Worm (Caenorhabditis elegans) whole organism, young adult: ENCODE data around the gene scl-7.
A peak's percentile ranks its signal among the peaks of the same experiment; 100 is the strongest.

Experiments
- B0336.3 ChIP-seq: fragments of 200-800 bp; sonication (Bioruptor generic); IDR thresholded peaks from 2 replicates; pipeline ENCODE4 v1.3.6; 2022; ENCODE audit warnings: missing genetic modification characterization, missing compliant biosample characterization
- C06A6.2 ChIP-seq: fragments of 200-800 bp; sonication (Bioruptor generic); conservative IDR thresholded peaks from 2 replicates; pipeline ENCODE4 v1.3.6; 2022; ENCODE audit warnings: missing genetic modification characterization, missing compliant biosample characterization
- D2030.7 ChIP-seq: fragments of 200-800 bp; sonication (Bioruptor generic); IDR thresholded peaks from 2 replicates; pipeline ENCODE4 v1.3.6; 2022; ENCODE audit warnings: missing genetic modification reagents, missing genetic modification characterization, missing compliant biosample characterization
- F22D6.2 ChIP-seq: sonication (generic microtip); optimal IDR thresholded peaks from 2 replicates; lab custom pipeline; 2016; ENCODE audit warnings: mild to moderate bottlenecking, missing genetic modification characterization, missing compliant biosample characterization
- F23B12.7 ChIP-seq: sonication (generic microtip); optimal IDR thresholded peaks from 2 replicates; lab custom pipeline; 2017; ENCODE audit warnings: missing genetic modification characterization, mild to moderate bottlenecking, missing compliant biosample characterization, antibody characterized with exemption, moderate library complexity; ENCODE audit not compliant: insufficient read depth
- F39B2.1 ChIP-seq: fragments of 200-800 bp; sonication (Bioruptor generic); IDR thresholded peaks from 2 replicates; pipeline ENCODE4 v1.3.6; 2022; ENCODE audit warnings: missing genetic modification reagents, missing genetic modification characterization, missing compliant biosample characterization
- F49E8.2 ChIP-seq: sonication (generic microtip); optimal IDR thresholded peaks from 3 replicates; lab custom pipeline; 2017; ENCODE audit warnings: missing genetic modification characterization, mild to moderate bottlenecking, missing compliant biosample characterization, antibody characterized with exemption, moderate library complexity; ENCODE audit not compliant: insufficient read depth
- F57A8.1 ChIP-seq: fragments of 200-800 bp; sonication (Bioruptor generic); optimal IDR thresholded peaks from 2 replicates; lab custom pipeline; 2018; ENCODE audit warnings: mild to moderate bottlenecking, missing genetic modification characterization, moderate library complexity, missing compliant biosample characterization
- K11D2.4 ChIP-seq: fragments of 200-800 bp; sonication (Bioruptor generic); IDR thresholded peaks from 2 replicates; pipeline ENCODE4 v1.3.6; 2022; ENCODE audit warnings: missing genetic modification reagents, missing genetic modification characterization, missing compliant biosample characterization
- Y53G8AR.9 ChIP-seq: fragments of 200-800 bp; sonication (Bioruptor generic); conservative IDR thresholded peaks from 2 replicates; pipeline ENCODE4 v1.3.6; 2022; ENCODE audit warnings: missing genetic modification reagents, missing genetic modification characterization, missing compliant biosample characterization
- ZK185.1 ChIP-seq: sonication (generic microtip); optimal IDR thresholded peaks from 2 replicates; lab custom pipeline; 2016; ENCODE audit warnings: mild to moderate bottlenecking, missing genetic modification characterization, missing compliant biosample characterization; ENCODE audit not compliant: poor library complexity, severe bottlenecking
- aptf-3 ChIP-seq: fragments of 200-800 bp; sonication (Bioruptor generic); IDR thresholded peaks from 2 replicates; pipeline ENCODE4 v1.3.6; 2022; ENCODE audit warnings: missing genetic modification characterization, missing compliant biosample characterization
- attf-3 ChIP-seq: fragments of 200-800 bp; sonication (Bioruptor generic); conservative IDR thresholded peaks from 2 replicates; pipeline ENCODE4 v1.3.6; 2022; ENCODE audit warnings: missing genetic modification reagents, missing genetic modification characterization, missing compliant biosample characterization
- attf-5 ChIP-seq: fragments of 200-800 bp; sonication (Bioruptor generic); optimal IDR thresholded peaks from 2 replicates; lab custom pipeline; 2018; ENCODE audit warnings: mild to moderate bottlenecking, missing genetic modification characterization, missing compliant biosample characterization
- bed-1 ChIP-seq: fragments of 200-800 bp; sonication (Bioruptor generic); IDR thresholded peaks from 2 replicates; pipeline ENCODE4 v1.3.6; 2022; ENCODE audit warnings: missing genetic modification reagents, missing genetic modification characterization, missing compliant biosample characterization
- cebp-2 ChIP-seq: fragments of 200-800 bp; sonication (Bioruptor generic); IDR thresholded peaks from 2 replicates; pipeline ENCODE4 v1.3.6; 2022; ENCODE audit warnings: missing genetic modification characterization, missing compliant biosample characterization
- ceh-27 ChIP-seq: fragments of 200-800 bp; sonication (Bioruptor generic); optimal IDR thresholded peaks from 2 replicates; lab custom pipeline; 2018; ENCODE audit warnings: mild to moderate bottlenecking, missing genetic modification characterization, moderate library complexity, missing compliant biosample characterization
- ceh-40 ChIP-seq: fragments of 200-800 bp; sonication (Bioruptor generic); IDR thresholded peaks from 2 replicates; pipeline ENCODE4 v1.3.6; 2022; ENCODE audit warnings: missing genetic modification characterization, missing compliant biosample characterization
- ceh-91 ChIP-seq: fragments of 200-800 bp; sonication (Bioruptor generic); IDR thresholded peaks from 2 replicates; pipeline ENCODE4 v1.3.6; 2022; ENCODE audit warnings: missing genetic modification reagents, missing genetic modification characterization, missing compliant biosample characterization
- dox-1 ChIP-seq: fragments of 200-800 bp; sonication (Bioruptor generic); IDR thresholded peaks from 2 replicates; pipeline ENCODE4 v1.3.6; 2022; ENCODE audit warnings: missing genetic modification reagents, missing genetic modification characterization, missing compliant biosample characterization
- dpff-1 ChIP-seq: sonication (generic microtip); optimal IDR thresholded peaks from 2 replicates; lab custom pipeline; 2017; ENCODE audit warnings: mild to moderate bottlenecking, missing genetic modification characterization, missing compliant biosample characterization
- dpl-1 ChIP-seq: fragments of 150-350 bp; optimal IDR thresholded peaks from 2 replicates; lab custom pipeline; 2014; ENCODE audit warnings: missing biosample characterization, missing genetic modification reagents, missing genetic modification characterization
- efl-1 ChIP-seq: fragments of 150-350 bp; optimal IDR thresholded peaks from 2 replicates; lab custom pipeline; 2014; ENCODE audit warnings: missing biosample characterization, missing genetic modification reagents, missing genetic modification characterization
- egrh-3 ChIP-seq: fragments of 200-800 bp; sonication (Bioruptor generic); IDR thresholded peaks from 2 replicates; pipeline ENCODE4 v1.3.6; 2022; ENCODE audit warnings: missing genetic modification reagents, missing genetic modification characterization, missing compliant biosample characterization
- ets-4 ChIP-seq: fragments of 200-800 bp; sonication (Bioruptor generic); optimal IDR thresholded peaks from 2 replicates; lab custom pipeline; 2018; ENCODE audit warnings: mild to moderate bottlenecking, missing genetic modification characterization, missing compliant biosample characterization
- fkh-3 ChIP-seq: sonication (generic microtip); optimal IDR thresholded peaks from 2 replicates; lab custom pipeline; 2016; ENCODE audit warnings: mild to moderate bottlenecking, missing genetic modification characterization, missing compliant biosample characterization
- lag-1 ChIP-seq: fragments of 200-800 bp; sonication (Bioruptor generic); IDR thresholded peaks from 2 replicates; pipeline ENCODE4 v1.3.6; 2022; ENCODE audit warnings: missing genetic modification reagents, missing genetic modification characterization, missing compliant biosample characterization
- lin-26 ChIP-seq: fragments of 200-800 bp; sonication (Bioruptor generic); IDR thresholded peaks from 2 replicates; pipeline ENCODE4 v1.3.6; 2022; ENCODE audit warnings: missing genetic modification reagents, missing genetic modification characterization, missing compliant biosample characterization
- lin-54 ChIP-seq: fragments of 200-800 bp; sonication (Bioruptor generic); optimal IDR thresholded peaks from 2 replicates; lab custom pipeline; 2018; ENCODE audit warnings: mild to moderate bottlenecking, missing genetic modification characterization, missing compliant biosample characterization
- lir-1 ChIP-seq: fragments of 200-800 bp; sonication (Bioruptor generic); conservative IDR thresholded peaks from 2 replicates; pipeline ENCODE4 v1.3.6; 2022; ENCODE audit warnings: missing genetic modification reagents, missing genetic modification characterization, missing compliant biosample characterization
- lsl-1 ChIP-seq: fragments of 200-800 bp; sonication (Bioruptor generic); optimal IDR thresholded peaks from 2 replicates; lab custom pipeline; 2018; ENCODE audit warnings: mild to moderate bottlenecking, missing genetic modification characterization, moderate library complexity, missing compliant biosample characterization
- madf-3 ChIP-seq: fragments of 200-800 bp; sonication (Bioruptor generic); IDR thresholded peaks from 2 replicates; pipeline ENCODE4 v1.3.6; 2022; ENCODE audit warnings: missing genetic modification reagents, missing genetic modification characterization, missing compliant biosample characterization
- madf-8 ChIP-seq: fragments of 200-800 bp; sonication (Bioruptor generic); conservative IDR thresholded peaks from 2 replicates; pipeline ENCODE4 v1.3.6; 2022; ENCODE audit warnings: missing genetic modification reagents, missing genetic modification characterization, missing compliant biosample characterization
- mcd-1 ChIP-seq: fragments of 200-800 bp; sonication (Bioruptor generic); IDR thresholded peaks from 2 replicates; pipeline ENCODE4 v1.3.6; 2022; ENCODE audit warnings: missing genetic modification reagents, missing genetic modification characterization, missing compliant biosample characterization
- mxl-1 ChIP-seq: sonication (generic microtip); optimal IDR thresholded peaks from 2 replicates; lab custom pipeline; 2016; ENCODE audit warnings: missing genetic modification characterization, missing compliant biosample characterization
- pbrm-1 ChIP-seq: fragments of 200-800 bp; sonication (Bioruptor generic); IDR thresholded peaks from 2 replicates; pipeline ENCODE4 v1.3.6; 2022; ENCODE audit warnings: missing genetic modification reagents, missing genetic modification characterization, missing compliant biosample characterization
- rcor-1 ChIP-seq: fragments of 200-800 bp; sonication (Bioruptor generic); IDR thresholded peaks from 2 replicates; pipeline ENCODE4 v1.3.6; 2022; ENCODE audit warnings: missing genetic modification reagents, missing genetic modification characterization, missing compliant biosample characterization
- snpc-1.1 ChIP-seq: sonication (generic microtip); optimal IDR thresholded peaks from 2 replicates; lab custom pipeline; 2017; ENCODE audit warnings: missing genetic modification characterization, mild to moderate bottlenecking, missing compliant biosample characterization, antibody characterized with exemption, moderate library complexity, missing genotype, missing genetic modification reagents; ENCODE audit not compliant: insufficient read depth
- snpc-3.4 ChIP-seq: sonication (generic microtip); optimal IDR thresholded peaks from 2 replicates; lab custom pipeline; 2017; ENCODE audit warnings: missing genetic modification characterization, mild to moderate bottlenecking, missing compliant biosample characterization, antibody characterized with exemption, moderate library complexity, missing genotype, missing genetic modification reagents
- snpc-4 ChIP-seq, 5 experiments: fragments of 150-350 bp in 1 of 5; sonication (generic microtip) in 4 of 5; optimal IDR thresholded peaks; 2 replicates each; lab custom pipeline; 2014 to 2018; ENCODE audit warnings: missing genetic modification characterization in 5 of 5, missing biosample characterization in 3 of 5, antibody characterized with exemption in 2 of 5, mild to moderate bottlenecking in 2 of 5, missing compliant biosample characterization in 2 of 5, missing genotype in 2 of 5, moderate library complexity in 2 of 5, missing genetic modification reagents in 1 of 5
- tbp1 ChIP-seq: fragments of 200-800 bp; sonication (Bioruptor generic); optimal IDR thresholded peaks from 2 replicates; lab custom pipeline; 2018; ENCODE audit warnings: mild to moderate bottlenecking, missing genetic modification characterization, missing compliant biosample characterization
- tbx-9 ChIP-seq: sonication (generic microtip); optimal IDR thresholded peaks from 2 replicates; lab custom pipeline; 2016; ENCODE audit warnings: borderline replicate concordance, missing genetic modification characterization, inconsistent platforms, missing compliant biosample characterization
- unc-62 ChIP-seq: fragments of 150-350 bp; optimal IDR thresholded peaks from 2 replicates; lab custom pipeline; 2014; ENCODE audit warnings: missing biosample characterization, missing genetic modification reagents, missing genetic modification characterization
- zim-3 ChIP-seq: sonication (generic microtip); optimal IDR thresholded peaks from 2 replicates; lab custom pipeline; 2017; ENCODE audit warnings: mild to moderate bottlenecking, missing genetic modification characterization, moderate library complexity, missing compliant biosample characterization
- ztf-28 ChIP-seq: fragments of 200-800 bp; sonication (Bioruptor generic); IDR thresholded peaks from 2 replicates; pipeline ENCODE4 v1.3.6; 2022; ENCODE audit warnings: missing genetic modification reagents, missing genetic modification characterization, missing compliant biosample characterization
- ztf-3 ChIP-seq: fragments of 200-800 bp; sonication (Bioruptor generic); optimal IDR thresholded peaks from 2 replicates; lab custom pipeline; 2018; ENCODE audit warnings: mild to moderate bottlenecking, missing genetic modification characterization, missing compliant biosample characterization
- ztf-6 ChIP-seq: fragments of 200-800 bp; sonication (Bioruptor generic); IDR thresholded peaks from 2 replicates; pipeline ENCODE4 v1.3.6; 2022; ENCODE audit warnings: missing genetic modification reagents, missing genetic modification characterization, missing compliant biosample characterization

The scl-7 gene

ce11 chrIV:13093677-13094076 lies 23.4 kb downstream of the scl-7 start, which contains the start of the genes prcc-1 and C39E9.12 (continued):
- no peak for TF ChIP-seq F57A8.1
- TF ChIP-seq efl-1 (GFP tag; lab: Kevin White, UChicago), result peak; percentile 98
- no peak for TF ChIP-seq egrh-3 (GFP tag; lab: Robert Waterston, UW)
- TF ChIP-seq ztf-6, result no peak
- no peak for TF ChIP-seq lir-1 (GFP tag; lab: Robert Waterston, UW)
- TF ChIP-seq K11D2.4, result no peak
- TF ChIP-seq ceh-40, result no peak
- TF ChIP-seq dpl-1 (GFP tag; lab: Kevin White, UChicago), result peak; percentile 91
- TF ChIP-seq tbx-9 (tag; lab: Kevin White, UChicago), result no peak
- TF ChIP-seq ztf-28 (GFP tag; lab: Robert Waterston, UW), result no peak
- TF ChIP-seq lin-26 (GFP tag; lab: Robert Waterston, UW), result no peak
- TF ChIP-seq snpc-1.1, result peak; percentile 58
- TF ChIP-seq ets-4, result no peak
- peak; percentile 12 for TF ChIP-seq ceh-27
- 0 out of 2 replicates have a peak, but pooled peaks have one; percentile 21 for TF ChIP-seq B0336.3 (GFP tag; lab: Robert Waterston, UW)
- peak; percentile 72 for TF ChIP-seq madf-3 (GFP tag; lab: Robert Waterston, UW)
- TF ChIP-seq aptf-3 (GFP tag; lab: Robert Waterston, UW), result no peak
- peak; percentile 89 for TF ChIP-seq D2030.7
- TF ChIP-seq snpc-3.4 (tag; lab: Kevin White, UChicago), result peak; percentile 82
- TF ChIP-seq ztf-3 (GFP tag; lab: Kevin White, UChicago), result no peak
- TF ChIP-seq ZK185.1 (tag; lab: Kevin White, UChicago), result no peak
- no peak for TF ChIP-seq snpc-4 (GFP tag; optimal IDR thresholded peaks at IDR 0.05; lab: Kevin White, UChicago)
- peak in 2 of 4 experiments; percentile 1 to 67 for TF ChIP-seq snpc-4 (tag; optimal IDR thresholded peaks at IDR 0.05; lab: Kevin White, UChicago)
- no peak for TF ChIP-seq fkh-3 (tag; lab: Kevin White, UChicago)
- no peak for TF ChIP-seq dpff-1 (tag; lab: Kevin White, UChicago)
- peak; percentile 23; the same call in 1 of the 2 replicates for TF ChIP-seq rcor-1 (GFP tag; lab: Robert Waterston, UW)
- TF ChIP-seq unc-62 (GFP tag; lab: Kevin White, UChicago), result no peak
- TF ChIP-seq Y53G8AR.9 (GFP tag; lab: Robert Waterston, UW), result 0 out of 2 replicates have a peak, but pooled peaks have one; percentile 13
- no peak for TF ChIP-seq C06A6.2 (GFP tag; lab: Robert Waterston, UW)
- TF ChIP-seq F23B12.7 (tag; lab: Kevin White, UChicago), result peak; percentile 61
- TF ChIP-seq F22D6.2 (tag; lab: Kevin White, UChicago), result no peak
- peak; percentile 74 for TF ChIP-seq lsl-1 (GFP tag; lab: Kevin White, UChicago)
- peak; percentile 88 for TF ChIP-seq mcd-1 (GFP tag; lab: Robert Waterston, UW)
- peak; percentile 71 for TF ChIP-seq dox-1 (GFP tag; lab: Robert Waterston, UW)
- TF ChIP-seq tbp1, result peak; percentile 47
- TF ChIP-seq madf-8 (GFP tag; lab: Robert Waterston, UW), result peak; percentile 84
- TF ChIP-seq F39B2.1 (GFP tag; lab: Robert Waterston, UW), result no peak
- TF ChIP-seq cebp-2, result no peak
- no peak for TF ChIP-seq mxl-1 (tag; lab: Kevin White, UChicago)
- peak; percentile 29; the same call in 1 of the 2 replicates for TF ChIP-seq pbrm-1 (GFP tag; lab: Robert Waterston, UW)
- TF ChIP-seq bed-1 (GFP tag; lab: Robert Waterston, UW), result no peak
- TF ChIP-seq lin-54 (GFP tag; lab: Kevin White, UChicago), result peak; percentile 82
- peak; percentile 44 for TF ChIP-seq attf-5 (GFP tag; lab: Kevin White, UChicago)
- no peak for TF ChIP-seq lag-1
- peak; percentile 82 for TF ChIP-seq ceh-91
- TF ChIP-seq attf-3 (GFP tag; lab: Robert Waterston, UW), result peak; percentile 49; the same call in 1 of the 2 replicates
- no peak for TF ChIP-seq zim-3 (tag; lab: Kevin White, UChicago)
- TF ChIP-seq F49E8.2, result peak; percentile 9
